Worm (Caenorhabditis elegans): ENCODE results near the gene T09F5.2.
"Not testable (repeated sequence)": the region's sequence is repeated elsewhere in the genome, so short reads cannot be mapped to it uniquely, and the experiment has no call there.

DNA sequence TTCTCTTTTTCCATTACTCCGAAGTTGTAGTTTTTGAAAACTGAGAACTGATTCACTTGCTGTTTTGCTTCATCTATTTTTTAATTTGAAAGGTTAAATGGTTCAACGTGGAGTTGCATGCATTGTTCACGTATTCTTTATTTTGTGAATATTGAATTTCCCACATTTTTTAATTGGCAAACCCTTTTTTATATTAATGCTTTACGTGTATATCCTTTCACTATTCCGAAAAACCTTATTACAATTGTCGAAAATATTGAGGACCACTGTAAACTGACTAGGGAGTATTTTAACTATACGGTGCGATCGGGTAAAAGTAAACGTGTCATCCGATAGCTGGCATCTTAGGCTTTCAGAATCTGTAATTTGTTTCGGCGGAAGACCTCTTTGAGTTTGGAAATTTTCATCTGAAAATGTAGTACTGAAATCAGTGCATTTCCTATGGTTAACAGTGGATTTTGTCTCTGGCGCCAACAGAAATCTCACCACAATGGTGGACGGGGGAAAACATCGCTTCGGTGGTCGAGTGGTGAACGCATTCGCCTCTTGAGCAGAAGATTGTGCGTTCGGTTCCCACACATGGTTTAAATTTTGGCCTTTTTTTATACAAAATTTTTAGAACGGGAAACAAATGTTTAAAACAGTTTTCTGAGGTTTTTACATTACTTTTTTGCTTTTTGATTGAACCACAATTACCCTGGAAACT lies 44.7 kb upstream of the T09F5.2 start, which contains the start of gene C01G10.14:
- TF ChIP-seq ama-1 (optimal IDR thresholded peaks at IDR 0.05); ama-1 (GFP tag; optimal IDR thresholded peaks at IDR 0.05); chd-7 (tag; optimal IDR thresholded peaks at IDR 0.05); zim-3 (tag; optimal IDR thresholded peaks at IDR 0.05); Y53G8AR.9 (GFP tag; conservative IDR thresholded peaks at IDR 0.05): not testable (repeated sequence)

Data from whole organism, young adult.